Fruit fly (Drosophila melanogaster) whole organism, embryonic: ENCODE results near the gene Sfp33A4.

Source experiments
- Atf3 ChIP-seq: fragments of 200-800 bp; sonication (Bioruptor generic); optimal IDR thresholded peaks from 3 replicates; lab custom pipeline; 2016; ENCODE audit warnings: missing biosample characterization, missing genetic modification characterization
- BEAF-32 ChIP-seq: fragments of 200-800 bp; sonication (Bioruptor generic); optimal IDR thresholded peaks from 3 replicates; lab custom pipeline; 2017; ENCODE audit warnings: missing biosample characterization, missing genetic modification characterization, mild to moderate bottlenecking, moderate library complexity, missing genetic modification reagents
- CG11398 ChIP-seq: fragments of 200-800 bp; sonication (Bioruptor generic); optimal IDR thresholded peaks from 2 replicates; lab custom pipeline; 2016; ENCODE audit warnings: missing biosample characterization, missing genetic modification characterization
- CG11456 ChIP-seq: fragments of 200-800 bp; sonication (Bioruptor generic); IDR thresholded peaks from 3 replicates; pipeline ENCODE4 v1.3.6; 2022; ENCODE audit warnings: missing biosample characterization, missing genetic modification characterization
- CG11560 ChIP-seq: fragments of 200-800 bp; sonication (Bioruptor generic); IDR thresholded peaks from 3 replicates; pipeline ENCODE4 v1.3.6; 2022; ENCODE audit warnings: missing biosample characterization, missing genetic modification characterization
- CG16813 ChIP-seq: fragments of 200-800 bp; sonication (Bioruptor generic); IDR thresholded peaks from 3 replicates; pipeline ENCODE4 v1.3.6; 2022; ENCODE audit warnings: missing biosample characterization, missing genetic modification characterization; ENCODE audit not compliant: partially characterized antibody
- CG16863 ChIP-seq: fragments of 200-800 bp; sonication (Bioruptor generic); optimal IDR thresholded peaks from 3 replicates; lab custom pipeline; 2016; ENCODE audit warnings: missing biosample characterization, missing genetic modification characterization
- CG17385 ChIP-seq: fragments of 200-800 bp; sonication (Bioruptor generic); optimal IDR thresholded peaks from 3 replicates; lab custom pipeline; 2018; ENCODE audit warnings: missing biosample characterization, mild to moderate bottlenecking, missing genetic modification characterization
- CG2129 ChIP-seq: fragments of 200-800 bp; sonication (Bioruptor generic); IDR thresholded peaks from 2 replicates; pipeline ENCODE4 v1.3.6; 2022; ENCODE audit warnings: missing biosample characterization, missing genetic modification characterization; ENCODE audit not compliant: partially characterized antibody
- CG2889 ChIP-seq: fragments of 200-800 bp; sonication (Bioruptor generic); IDR thresholded peaks from 3 replicates; pipeline ENCODE4 v1.3.6; 2022; ENCODE audit warnings: missing biosample characterization, missing genetic modification characterization
- CG31441 ChIP-seq: fragments of 200-800 bp; sonication (Bioruptor generic); IDR thresholded peaks from 2 replicates; pipeline ENCODE4 v1.3.6; 2022; ENCODE audit warnings: missing biosample characterization, missing genetic modification characterization
- CG3407 ChIP-seq: fragments of 200-800 bp; sonication (Bioruptor generic); optimal IDR thresholded peaks from 2 replicates; lab custom pipeline; 2018; ENCODE audit warnings: missing biosample characterization, mild to moderate bottlenecking, missing genetic modification characterization
- CG34376 ChIP-seq: fragments of 200-800 bp; sonication (Bioruptor generic); optimal IDR thresholded peaks from 2 replicates; lab custom pipeline; 2018; ENCODE audit warnings: missing biosample characterization, mild to moderate bottlenecking, missing genetic modification characterization
- CG42726 ChIP-seq: fragments of 200-800 bp; sonication (Bioruptor generic); IDR thresholded peaks from 2 replicates; pipeline ENCODE4 v1.3.6; 2022; ENCODE audit warnings: missing biosample characterization, missing genetic modification characterization; ENCODE audit not compliant: partially characterized antibody
- CG4282 ChIP-seq: fragments of 200-800 bp; sonication (Bioruptor generic); optimal IDR thresholded peaks from 2 replicates; lab custom pipeline; 2016; ENCODE audit warnings: missing biosample characterization, missing genetic modification characterization
- CG43689 ChIP-seq: fragments of 200-800 bp; sonication (Bioruptor generic); IDR thresholded peaks from 2 replicates; pipeline ENCODE4 v1.3.6; 2022; ENCODE audit warnings: missing biosample characterization, missing genetic modification characterization
- CG7372 ChIP-seq: fragments of 200-800 bp; sonication (Bioruptor generic); IDR thresholded peaks from 2 replicates; pipeline ENCODE4 v1.3.6; 2022; ENCODE audit warnings: missing biosample characterization, missing genetic modification characterization
- Dfd ChIP-seq, 2 experiments: fragments of >200 bp; optimal IDR thresholded peaks; 2 replicates each; lab custom pipeline; 2017; ENCODE audit warnings: missing biosample characterization in 2 of 2, missing genetic modification characterization in 2 of 2
- Dll ChIP-seq: fragments of 200-800 bp; sonication (Bioruptor generic); IDR thresholded peaks from 4 replicates; pipeline ENCODE4 v1.3.6; 2022; ENCODE audit warnings: missing biosample characterization, missing genetic modification characterization; ENCODE audit not compliant: partially characterized antibody
- Dp ChIP-seq: fragments of 200-800 bp; sonication (Bioruptor generic); optimal IDR thresholded peaks from 2 replicates; lab custom pipeline; 2018; ENCODE audit warnings: missing biosample characterization, mild to moderate bottlenecking, missing genetic modification characterization, moderate library complexity
- HLH4C ChIP-seq: fragments of 200-800 bp; sonication (Bioruptor generic); IDR thresholded peaks from 3 replicates; pipeline ENCODE4 v1.3.6; 2022; ENCODE audit warnings: missing biosample characterization, missing genetic modification characterization; ENCODE audit not compliant: partially characterized antibody
- Hand ChIP-seq: fragments of 200-800 bp; sonication (Bioruptor generic); optimal IDR thresholded peaks from 2 replicates; lab custom pipeline; 2017; ENCODE audit warnings: mild to moderate bottlenecking, missing biosample characterization, missing genetic modification reagents, missing genetic modification characterization
- Hr39 ChIP-seq: fragments of >200 bp; optimal IDR thresholded peaks from 2 replicates; lab custom pipeline; 2017
- Hr78 ChIP-seq, 2 experiments: fragments of 200-800 bp in 1 of 2; fragments of >200 bp in 1 of 2; sonication (Bioruptor generic) in 1 of 2; optimal IDR thresholded peaks; 2 replicates each; lab custom pipeline; 2017 to 2019; ENCODE audit warnings: missing biosample characterization in 2 of 2, missing genetic modification characterization in 2 of 2, mild to moderate bottlenecking in 1 of 2, moderate library complexity in 1 of 2
- Med ChIP-seq: fragments of 200-800 bp; sonication (Bioruptor generic); peaks from one replicate; lab custom pipeline; 2016; ENCODE audit warnings: missing biosample characterization, missing genetic modification characterization, mild to moderate bottlenecking, inconsistent platforms, moderate library complexity
- Neu2 ChIP-seq: fragments of 200-800 bp; sonication (Bioruptor generic); optimal IDR thresholded peaks from 3 replicates; lab custom pipeline; 2016; ENCODE audit warnings: missing biosample characterization, missing genetic modification characterization, borderline replicate concordance
- NfI ChIP-seq: fragments of 200-800 bp; sonication (Bioruptor generic); optimal IDR thresholded peaks from 3 replicates; lab custom pipeline; 2018; ENCODE audit warnings: missing biosample characterization, mild to moderate bottlenecking, missing genetic modification characterization, moderate library complexity
- Sin3A ChIP-seq: fragments of >200 bp; optimal IDR thresholded peaks from 2 replicates; lab custom pipeline; 2018
- Sry-δ ChIP-seq: fragments of 200-800 bp; sonication (Bioruptor generic); optimal IDR thresholded peaks from 2 replicates; lab custom pipeline; 2016; ENCODE audit warnings: missing biosample characterization, missing genetic modification characterization
- abd-A ChIP-seq: fragments of 200-800 bp; sonication (Bioruptor generic); optimal IDR thresholded peaks from 3 replicates; lab custom pipeline; 2019; ENCODE audit warnings: missing biosample characterization, mild to moderate bottlenecking, missing genetic modification characterization, moderate library complexity
- amos ChIP-seq: fragments of 200-800 bp; sonication (Bioruptor generic); IDR thresholded peaks from 2 replicates; pipeline ENCODE4 v1.3.6; 2022; ENCODE audit warnings: missing biosample characterization, missing genetic modification characterization; ENCODE audit not compliant: partially characterized antibody
- cato ChIP-seq: fragments of 200-800 bp; sonication (Bioruptor generic); optimal IDR thresholded peaks from 2 replicates; lab custom pipeline; 2016; ENCODE audit warnings: missing biosample characterization, missing genetic modification characterization, borderline replicate concordance
- crol ChIP-seq: fragments of 200-800 bp; sonication (Bioruptor generic); IDR thresholded peaks from 2 replicates; pipeline ENCODE4 v1.3.6; 2022; ENCODE audit warnings: missing biosample characterization, missing genetic modification characterization
- her ChIP-seq: fragments of 200-800 bp; sonication (Bioruptor generic); optimal IDR thresholded peaks from 2 replicates; lab custom pipeline; 2016; ENCODE audit warnings: missing biosample characterization, missing genetic modification characterization
- insv ChIP-seq, 2 experiments: fragments of 200-800 bp; sonication (Bioruptor generic); optimal IDR thresholded peaks; 3 replicates each; lab custom pipeline; 2016 to 2018; ENCODE audit warnings: missing biosample characterization in 2 of 2, missing genetic modification characterization in 2 of 2
- jumu ChIP-seq: fragments of 200-800 bp; sonication (Bioruptor generic); optimal IDR thresholded peaks from 3 replicates; lab custom pipeline; 2016; ENCODE audit warnings: missing biosample characterization, missing genetic modification characterization
- kah ChIP-seq: fragments of 200-800 bp; sonication (Bioruptor generic); optimal IDR thresholded peaks from 2 replicates; lab custom pipeline; 2018; ENCODE audit warnings: missing biosample characterization, mild to moderate bottlenecking, missing genetic modification characterization
- nom ChIP-seq: fragments of 200-800 bp; sonication (Bioruptor generic); optimal IDR thresholded peaks from 2 replicates; lab custom pipeline; 2017; ENCODE audit warnings: missing biosample characterization, missing genetic modification characterization, mild to moderate bottlenecking, moderate library complexity, missing genetic modification reagents
- pan ChIP-seq, 4 experiments: fragments of >200 bp in 3 of 4; fragments of 200-800 bp in 1 of 4; sonication (Bioruptor generic) in 1 of 4; optimal IDR thresholded peaks in 3 of 4; IDR thresholded peaks in 1 of 4; 2 replicates each; pipeline versions ENCODE4 v1.3.6 to Lab custom; 2017 to 2022; ENCODE audit warnings: missing biosample characterization in 2 of 4, missing genetic modification characterization in 2 of 4, mixed read lengths in 1 of 4
- pros ChIP-seq: fragments of 200-800 bp; sonication (Bioruptor generic); optimal IDR thresholded peaks from 3 replicates; lab custom pipeline; 2019; ENCODE audit warnings: missing biosample characterization, mild to moderate bottlenecking, missing genetic modification characterization, moderate library complexity
- stwl ChIP-seq: fragments of 200-800 bp; sonication (Bioruptor generic); optimal IDR thresholded peaks from 3 replicates; lab custom pipeline; 2018; ENCODE audit warnings: missing biosample characterization, mild to moderate bottlenecking, missing genetic modification characterization, moderate library complexity
- tgo ChIP-seq: fragments of 200-800 bp; sonication (Bioruptor generic); IDR thresholded peaks from 3 replicates; pipeline ENCODE4 v1.3.6; 2022; ENCODE audit warnings: missing biosample characterization, missing genetic modification characterization
- ttk ChIP-seq: fragments of 200-800 bp; sonication (Bioruptor generic); IDR thresholded peaks from 2 replicates; pipeline ENCODE4 v2.1.2; 2022; ENCODE audit warnings: missing biosample characterization, missing genetic modification characterization
- zen ChIP-seq: fragments of 200-800 bp; sonication (Bioruptor generic); optimal IDR thresholded peaks from 3 replicates; lab custom pipeline; 2018; ENCODE audit warnings: missing biosample characterization, mild to moderate bottlenecking, missing genetic modification characterization, moderate library complexity
- zf30C ChIP-seq: fragments of 200-800 bp; sonication (Bioruptor generic); optimal IDR thresholded peaks from 3 replicates; lab custom pipeline; 2018; ENCODE audit warnings: missing biosample characterization, mild to moderate bottlenecking, missing genetic modification characterization

The Sfp33A4 gene

DNA sequence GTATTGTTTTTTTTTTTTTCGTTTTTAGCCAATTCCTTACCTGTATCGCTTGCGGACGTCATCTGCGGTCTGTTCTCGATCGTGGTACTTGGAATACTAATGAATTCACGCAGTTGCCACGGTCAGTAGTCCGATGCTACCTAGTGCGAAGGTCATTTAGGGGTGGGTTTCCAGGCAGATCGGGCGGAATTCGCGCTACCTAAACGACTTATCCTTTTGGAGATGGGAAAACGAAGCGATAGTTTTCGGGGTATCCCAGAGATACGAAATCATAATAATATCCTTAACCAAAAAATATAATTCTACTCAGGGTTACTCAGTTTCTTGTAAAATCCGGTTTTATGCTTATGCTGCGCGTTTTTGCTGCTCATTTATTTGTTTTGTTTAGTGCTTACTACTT is 43.1 kb upstream of the Sfp33A4 start, which contains the start of gene CG14937:
Gene CG14937 (minus strand): TSS at position 101 of the 400 bp plus-strand sequence.
- TF ChIP-seq CG2129 (GFP tag; lab: Robert Waterston, UW) (peak; percentile 27; the same call in 1 of the 2 replicates), Sry-δ (GFP tag; lab: Kevin White, UChicago) (peak; percentile 42), insv (GFP tag; optimal IDR thresholded peaks at IDR 0.05; lab: Kevin White, UChicago) (peak in 1 of 2 experiments; percentile 1), BEAF-32 (GFP tag; lab: Kevin White, UChicago) (peak; percentile 36), CG16813 (peak; percentile 45; the same call in 1 of the 3 replicates), pros (GFP tag; lab: Kevin White, UChicago) (peak; percentile 1), zen (tag; lab: Kevin White, UChicago) (peak; percentile 76), Atf3 (GFP tag; lab: Kevin White, UChicago) (no peak), CG11560 (no peak), pan (optimal IDR thresholded peaks at IDR 0.05; lab: Kevin White, UChicago) (no peak), pan (GFP tag; optimal IDR thresholded peaks at IDR 0.05 in 1 of 2, IDR thresholded peaks at IDR 0.05 in 1 of 2) (no peak), Dll (peak; percentile 41; the same call in 1 of the 4 replicates), amos (GFP tag; lab: Robert Waterston, UW) (peak; percentile 40; the same call in 1 of the 2 replicates), CG31441 (GFP tag; lab: Robert Waterston, UW) (no peak), stwl (peak; percentile 9), Hr78 (GFP tag; optimal IDR thresholded peaks at IDR 0.05; lab: Kevin White, UChicago) (no peak), Dp (GFP tag; lab: Kevin White, UChicago) (no peak), CG43689 (no peak)

dm6 chr2L:11797127-11797526 is 39.9 kb upstream of the Sfp33A4 start:
- TF ChIP-seq CG42726 (GFP tag; lab: Robert Waterston, UW) (0 out of 2 replicates have a peak, but pooled peaks have one; percentile 16), Med (GFP tag; lab: Kevin White, UChicago) (peak; percentile 50), tgo (GFP tag; lab: Robert Waterston, UW) (no peak), kah (GFP tag; lab: Kevin White, UChicago) (peak; percentile 14), her (GFP tag; lab: Kevin White, UChicago) (no peak), CG11456 (no peak), CG3407 (GFP tag; lab: Kevin White, UChicago) (no peak), Dfd (GFP tag; optimal IDR thresholded peaks at IDR 0.05; lab: Kevin White, UChicago) (peak in 1 of 2 experiments; percentile 84), cato (GFP tag; lab: Kevin White, UChicago) (no peak), Hand (GFP tag; lab: Kevin White, UChicago) (no peak)

dm6 chr2L:11804228-11805044 is 32.6 kb upstream of the Sfp33A4 start:
- no peak for TF ChIP-seq CG34376 (GFP tag; lab: Kevin White, UChicago)
- no peak for TF ChIP-seq Neu2 (GFP tag; lab: Kevin White, UChicago)
- no peak for TF ChIP-seq Sin3A
- TF ChIP-seq crol (GFP tag; lab: Robert Waterston, UW): peak; percentile 99
- 0 out of 3 replicates have a peak, but pooled peaks have one; percentile 23 for TF ChIP-seq HLH4C (GFP tag; lab: Robert Waterston, UW)
- TF ChIP-seq CG11398 (GFP tag; lab: Kevin White, UChicago): no peak
- peak; percentile 94 for TF ChIP-seq abd-A (tag; lab: Kevin White, UChicago)
- peak; percentile 28 for TF ChIP-seq nom (GFP tag; lab: Kevin White, UChicago)
- TF ChIP-seq ttk (GFP tag; lab: Robert Waterston, UW): no peak
- no peak for TF ChIP-seq jumu (GFP tag; lab: Kevin White, UChicago)
- TF ChIP-seq CG4282: no peak
- TF ChIP-seq CG7372: no peak
- TF ChIP-seq zf30C (GFP tag; lab: Kevin White, UChicago): no peak
- TF ChIP-seq Hr39 (lab: Kevin White, UChicago): peak; percentile 29
- TF ChIP-seq zen (tag; lab: Kevin White, UChicago): no peak
- peak; percentile 56 for TF ChIP-seq CG17385 (GFP tag; lab: Kevin White, UChicago)
- no peak for TF ChIP-seq her (GFP tag; lab: Kevin White, UChicago)
- TF ChIP-seq NfI (GFP tag; lab: Kevin White, UChicago): no peak
- peak; percentile 47 for TF ChIP-seq pros (GFP tag; lab: Kevin White, UChicago)
- TF ChIP-seq CG16863 (GFP tag; lab: Kevin White, UChicago): no peak
- no peak for TF ChIP-seq CG2889 (GFP tag; lab: Robert Waterston, UW)
